Fruit fly (Drosophila melanogaster): Measurements from ENCODE around the gene CG34159.

CG34159 gene

dm6 chr2L:10206633-10207162 lies 2.6 kb upstream of the CG34159 start, which contains the start of gene Snx17:
TSS of gene Snx17 (minus strand) at chr2L:10206961.
- TF ChIP-seq pan (optimal IDR thresholded peaks at IDR 0.05) (no peak), psq (optimal IDR thresholded peaks at IDR 0.05) (no peak), CG8478 (optimal IDR thresholded peaks at IDR 0.05) (no peak), EcR (GFP tag; optimal IDR thresholded peaks at IDR 0.05) (no peak), Dll (optimal IDR thresholded peaks at IDR 0.05) (no peak), usp (GFP tag; optimal IDR thresholded peaks at IDR 0.05) (no peak)

- no peak for TF ChIP-seq usp (GFP tag; optimal IDR thresholded peaks at IDR 0.05)
- no peak for TF ChIP-seq CG8478 (optimal IDR thresholded peaks at IDR 0.05)
- no peak for TF ChIP-seq psq (optimal IDR thresholded peaks at IDR 0.05)
- no peak for TF ChIP-seq Dll (optimal IDR thresholded peaks at IDR 0.05)
- no peak for TF ChIP-seq EcR (GFP tag; optimal IDR thresholded peaks at IDR 0.05)
- no peak for TF ChIP-seq pan (optimal IDR thresholded peaks at IDR 0.05)
Observed at dm6 chr2L:10205940-10206339, 1.8 kb upstream of the CG34159 start.

- no peak for TF ChIP-seq EcR (GFP tag; optimal IDR thresholded peaks at IDR 0.05)
- no peak for TF ChIP-seq CG8478 (optimal IDR thresholded peaks at IDR 0.05)
- no peak for TF ChIP-seq usp (GFP tag; optimal IDR thresholded peaks at IDR 0.05)
- no peak for TF ChIP-seq pan (optimal IDR thresholded peaks at IDR 0.05)
- TF ChIP-seq psq (optimal IDR thresholded peaks at IDR 0.05): no peak
- TF ChIP-seq Dll (optimal IDR thresholded peaks at IDR 0.05): no peak
Observed at dm6 chr2L:10201743-10202142, 2.4 kb downstream of the CG34159 start.

dm6 chr2L:10200847-10201246 lies 3.3 kb downstream of the CG34159 start, which contains the start of the genes Ripalpha and RpL7:
TSS of gene Ripalpha (minus strand) at chr2L:10200974.
TSS of gene RpL7 (plus strand) at chr2L:10201004.
- no peak for TF ChIP-seq CG8478 (optimal IDR thresholded peaks at IDR 0.05)
- no peak for TF ChIP-seq psq (optimal IDR thresholded peaks at IDR 0.05)
- TF ChIP-seq usp (GFP tag; optimal IDR thresholded peaks at IDR 0.05): no peak
- TF ChIP-seq Dll (optimal IDR thresholded peaks at IDR 0.05): no peak
- TF ChIP-seq EcR (GFP tag; optimal IDR thresholded peaks at IDR 0.05): no peak
- TF ChIP-seq pan (optimal IDR thresholded peaks at IDR 0.05): no peak

- TF ChIP-seq pan (optimal IDR thresholded peaks at IDR 0.05) (no peak), EcR (GFP tag; optimal IDR thresholded peaks at IDR 0.05) (no peak), Dll (optimal IDR thresholded peaks at IDR 0.05) (no peak), usp (GFP tag; optimal IDR thresholded peaks at IDR 0.05) (no peak), psq (optimal IDR thresholded peaks at IDR 0.05) (no peak), CG8478 (optimal IDR thresholded peaks at IDR 0.05) (no peak)
Observed at dm6 chr2L:10198911-10199310, 5.2 kb downstream of the CG34159 start, which contains the start of gene Sur. TSS of gene Sur (minus strand) at chr2L:10199117.

dm6 chr2L:10191396-10191795 lies 12.7 kb downstream of the CG34159 start, which contains the start of gene Fum4:
TSS of gene Fum4 (minus strand) at chr2L:10191496.
- TF ChIP-seq pan (optimal IDR thresholded peaks at IDR 0.05) (no peak), CG8478 (optimal IDR thresholded peaks at IDR 0.05) (no peak), psq (optimal IDR thresholded peaks at IDR 0.05) (no peak), usp (GFP tag; optimal IDR thresholded peaks at IDR 0.05) (no peak), Dll (optimal IDR thresholded peaks at IDR 0.05) (no peak)

- TF ChIP-seq usp (GFP tag; optimal IDR thresholded peaks at IDR 0.05) (no peak), CG8478 (optimal IDR thresholded peaks at IDR 0.05) (no peak), Dll (optimal IDR thresholded peaks at IDR 0.05) (no peak), EcR (GFP tag; optimal IDR thresholded peaks at IDR 0.05) (no peak), psq (optimal IDR thresholded peaks at IDR 0.05) (no peak), pan (optimal IDR thresholded peaks at IDR 0.05) (no peak)
Observed at dm6 chr2L:10180182-10180779, 23.8 kb downstream of the CG34159 start, which contains the start of gene CG44153. TSS of gene CG44153 (minus strand) at chr2L:10180256.

dm6 chr2L:10172402-10172801 lies 31.7 kb downstream of the CG34159 start, which contains the start of gene CG13137:
TSS of gene CG13137 (plus strand) at chr2L:10172702.
- TF ChIP-seq Dll (optimal IDR thresholded peaks at IDR 0.05) (no peak), pan (optimal IDR thresholded peaks at IDR 0.05) (no peak), usp (GFP tag; optimal IDR thresholded peaks at IDR 0.05) (no peak), EcR (GFP tag; optimal IDR thresholded peaks at IDR 0.05) (no peak), CG8478 (optimal IDR thresholded peaks at IDR 0.05) (no peak), psq (optimal IDR thresholded peaks at IDR 0.05) (no peak)

- TF ChIP-seq psq (optimal IDR thresholded peaks at IDR 0.05) (no peak), Dll (optimal IDR thresholded peaks at IDR 0.05) (no peak), pan (optimal IDR thresholded peaks at IDR 0.05) (no peak), EcR (GFP tag; optimal IDR thresholded peaks at IDR 0.05) (no peak), usp (GFP tag; optimal IDR thresholded peaks at IDR 0.05) (no peak), CG8478 (optimal IDR thresholded peaks at IDR 0.05) (no peak)
Observed at dm6 chr2L:10154395-10154794, 49.7 kb downstream of the CG34159 start.
